Worm (Caenorhabditis elegans): Measurements from ENCODE around the gene Y38F1A.8.

DNA sequence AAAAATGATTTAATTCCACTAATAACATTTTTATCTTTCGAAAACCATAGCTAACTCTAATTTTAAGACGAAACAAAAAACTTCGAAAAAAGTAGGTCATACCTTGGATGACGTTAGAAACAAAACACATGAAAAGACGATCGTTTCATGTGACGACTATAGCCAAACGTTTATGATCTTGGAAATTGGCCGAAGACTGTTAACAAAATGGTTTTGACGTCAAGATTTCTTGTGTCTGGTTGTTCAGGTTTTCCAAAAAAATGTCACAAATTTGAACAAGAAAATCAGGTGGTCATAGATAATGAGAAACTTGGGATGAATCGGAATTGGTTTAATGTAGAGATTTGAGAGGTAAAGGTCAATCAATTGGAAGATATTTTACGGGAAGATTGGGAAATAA, 2.6 kb upstream of the Y38F1A.8 start:
- no peak for TF ChIP-seq pqm-1 (tag; optimal IDR thresholded peaks at IDR 0.05)
- no peak for TF ChIP-seq pha-4 (tag; optimal IDR thresholded peaks at IDR 0.05)
- TF ChIP-seq aly-2 (tag; optimal IDR thresholded peaks at IDR 0.05): no peak
